Worm (Caenorhabditis elegans): ENCODE data around the gene F14D7.12.

DNA sequence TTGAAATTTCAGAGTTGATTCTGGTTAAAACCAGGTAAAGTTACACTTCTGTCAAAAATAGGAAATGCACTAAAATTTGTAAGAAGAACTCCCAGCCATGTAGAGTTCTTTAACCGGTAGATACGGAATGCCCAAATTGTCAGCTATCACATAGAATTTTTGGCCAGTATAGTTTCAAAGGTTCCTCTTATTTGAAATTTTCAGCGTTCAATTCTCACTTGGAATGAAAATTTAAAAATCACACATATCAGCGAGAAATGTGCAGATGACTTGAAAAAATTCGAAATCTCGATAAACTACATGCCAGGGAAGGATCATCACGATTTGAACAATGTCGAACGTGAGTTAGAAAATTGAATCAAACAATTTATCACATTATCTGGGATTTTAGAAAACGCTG, 3.3 kb upstream of the F14D7.12 start, which contains the start of gene F14D7.3:
- TF ChIP-seq nhr-11 (tag; optimal IDR thresholded peaks at IDR 0.05) = no peak
- no peak for TF ChIP-seq unc-55 (GFP tag; optimal IDR thresholded peaks at IDR 0.05)
- TF ChIP-seq C38D4.7 (GFP tag; optimal IDR thresholded peaks at IDR 0.05) = no peak
- TF ChIP-seq lim-6 (tag; optimal IDR thresholded peaks at IDR 0.05) = no peak

Measured in whole organism, late embryonic.